Worm (Caenorhabditis elegans) whole organism, midembryonic: ENCODE data around the gene F29A7.6.

Experiments
- cog-1 ChIP-seq: sonication (generic microtip); optimal IDR thresholded peaks from 2 replicates; lab custom pipeline; 2016; ENCODE audit warnings: missing genetic modification characterization, missing compliant biosample characterization
- flt-1 ChIP-seq: fragments of 200-800 bp; sonication (Bioruptor generic); IDR thresholded peaks from 2 replicates; pipeline ENCODE4 v1.3.6; 2022; ENCODE audit warnings: missing genetic modification characterization, missing compliant biosample characterization
- klf-2 ChIP-seq: fragments of 200-800 bp; sonication (Bioruptor generic); conservative IDR thresholded peaks from 2 replicates; pipeline ENCODE4 v1.3.6; 2022; ENCODE audit warnings: missing genetic modification reagents, missing genetic modification characterization, missing compliant biosample characterization
- med-1 ChIP-seq: sonication (generic microtip); optimal IDR thresholded peaks from 2 replicates; lab custom pipeline; 2017; ENCODE audit warnings: missing genetic modification characterization, mild to moderate bottlenecking, missing compliant biosample characterization, antibody characterized with exemption, missing genetic modification reagents; ENCODE audit not compliant: insufficient read depth
- tab-1 ChIP-seq: fragments of 200-800 bp; sonication (Bioruptor generic); IDR thresholded peaks from 2 replicates; pipeline ENCODE4 v1.3.6; 2022; ENCODE audit warnings: missing genetic modification characterization, missing compliant biosample characterization
- ztf-23 ChIP-seq: fragments of 200-800 bp; sonication (Bioruptor generic); IDR thresholded peaks from 2 replicates; pipeline ENCODE4 v1.3.6; 2022; ENCODE audit warnings: missing genetic modification reagents, missing genetic modification characterization, missing compliant biosample characterization
- ztf-29 ChIP-seq: fragments of 200-800 bp; sonication (Bioruptor generic); IDR thresholded peaks from 2 replicates; pipeline ENCODE4 v1.3.6; 2022; ENCODE audit warnings: missing genetic modification reagents, missing genetic modification characterization, missing compliant biosample characterization

ce11 chrII:2773534-2773933 lies 21.1 kb upstream of the F29A7.6 start, which contains the start of gene sdz-9:
- no peak for TF ChIP-seq tab-1 (GFP tag; lab: Robert Waterston, UW)
- TF ChIP-seq med-1 (GFP tag; lab: Kevin White, UChicago): no peak
- no peak for TF ChIP-seq ztf-23 (GFP tag; lab: Robert Waterston, UW)
- TF ChIP-seq ztf-29: no peak
- TF ChIP-seq cog-1 (tag; lab: Kevin White, UChicago): no peak
- TF ChIP-seq klf-2 (GFP tag; lab: Robert Waterston, UW): no peak
- no peak for TF ChIP-seq flt-1 (GFP tag; lab: Robert Waterston, UW)
